Worm (Caenorhabditis elegans): ENCODE results near the gene nhr-182.

Gene nhr-182

DNA sequence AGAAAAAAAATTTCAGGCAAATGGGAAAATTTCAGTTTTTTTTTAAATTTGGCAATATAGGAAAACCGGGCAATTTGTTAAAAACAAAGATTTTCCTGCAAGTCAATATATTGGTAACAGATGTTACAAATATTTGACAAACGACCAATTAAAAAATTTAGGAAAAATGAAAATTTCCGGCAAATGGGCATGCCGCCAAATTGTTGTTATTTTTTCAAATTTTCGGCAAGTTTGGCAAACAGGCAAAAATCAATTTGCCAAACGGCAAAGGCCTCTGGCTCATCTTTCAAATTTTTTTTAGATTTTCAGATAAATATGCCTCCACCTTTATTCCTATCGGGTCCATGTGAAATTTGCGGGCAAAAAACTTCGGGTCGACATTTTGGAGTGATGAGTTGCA is 38.0 kb downstream of the nhr-182 start, which contains the start of gene nhr-128:
Gene nhr-128, plus strand, starts transcription at position 301 of the 400 bp plus-strand sequence.
- no peak for TF ChIP-seq unc-62 (GFP tag; optimal IDR thresholded peaks at IDR 0.05)

DNA sequence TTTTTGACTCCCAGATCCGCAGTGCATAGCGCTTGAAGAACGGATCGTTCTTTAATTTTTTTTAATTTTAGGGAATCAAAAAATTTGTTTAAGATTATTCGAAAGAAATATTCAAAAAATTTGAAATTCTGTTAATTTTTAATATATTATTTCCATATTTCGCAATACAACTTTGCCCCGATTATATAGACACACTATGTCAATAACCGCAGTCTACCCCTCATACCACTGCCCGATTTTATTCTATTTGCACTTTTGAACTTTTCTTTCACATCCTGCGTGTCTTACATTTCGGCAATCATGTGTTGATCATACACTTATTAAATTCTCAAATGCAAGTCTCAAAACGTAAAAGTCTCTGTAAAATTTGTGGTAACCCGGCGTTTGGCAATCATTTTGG is 40.9 kb downstream of the nhr-182 start, which contains the start of gene nhr-56:
Gene nhr-56, plus strand, starts transcription at position 202 of the 400 bp plus-strand sequence.
- no peak for TF ChIP-seq unc-62 (GFP tag; optimal IDR thresholded peaks at IDR 0.05)

DNA sequence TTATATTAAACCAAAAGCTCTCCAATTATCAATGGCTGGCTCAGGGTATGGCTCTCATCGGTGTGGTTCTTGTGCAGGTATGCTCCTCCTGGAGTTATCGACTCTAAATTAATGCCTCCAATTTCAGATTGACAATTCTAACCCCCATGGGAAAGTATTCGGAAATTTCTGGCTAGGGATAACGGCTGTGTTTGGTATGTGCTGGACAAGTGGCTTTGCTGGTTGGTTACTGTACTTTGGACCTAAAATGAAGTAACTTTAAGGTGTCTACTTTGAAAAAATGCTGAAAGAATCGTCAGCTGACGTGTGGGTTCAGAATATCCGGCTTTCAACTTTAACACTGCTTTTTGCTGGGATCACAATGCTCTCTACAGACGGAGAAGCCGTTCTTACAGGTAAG is 42.8 kb downstream of the nhr-182 start:
- no peak for TF ChIP-seq unc-62 (GFP tag; optimal IDR thresholded peaks at IDR 0.05)

DNA sequence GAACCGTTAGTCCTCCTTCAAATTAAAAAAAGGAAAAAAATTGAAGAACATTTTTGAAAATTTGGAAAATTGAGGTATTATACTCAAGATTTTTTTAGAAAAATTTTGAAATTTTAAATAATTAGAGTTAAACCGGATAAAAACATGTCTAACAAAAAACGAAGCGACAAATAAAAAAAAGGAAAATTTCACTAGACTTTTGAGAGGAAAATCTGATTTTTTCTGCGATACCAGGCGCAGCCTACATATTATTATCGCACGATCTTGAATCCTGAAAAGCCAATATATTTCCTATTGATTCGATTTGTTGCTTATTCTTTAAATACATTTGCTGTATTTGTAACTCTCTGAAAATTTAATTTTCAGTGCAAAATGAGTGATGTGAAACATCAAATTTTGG is 44.4 kb downstream of the nhr-182 start, which contains the start of gene nstp-8:
Gene nstp-8, plus strand, starts transcription at position 301 of the 400 bp plus-strand sequence.
- no peak for TF ChIP-seq unc-62 (GFP tag; optimal IDR thresholded peaks at IDR 0.05)

DNA sequence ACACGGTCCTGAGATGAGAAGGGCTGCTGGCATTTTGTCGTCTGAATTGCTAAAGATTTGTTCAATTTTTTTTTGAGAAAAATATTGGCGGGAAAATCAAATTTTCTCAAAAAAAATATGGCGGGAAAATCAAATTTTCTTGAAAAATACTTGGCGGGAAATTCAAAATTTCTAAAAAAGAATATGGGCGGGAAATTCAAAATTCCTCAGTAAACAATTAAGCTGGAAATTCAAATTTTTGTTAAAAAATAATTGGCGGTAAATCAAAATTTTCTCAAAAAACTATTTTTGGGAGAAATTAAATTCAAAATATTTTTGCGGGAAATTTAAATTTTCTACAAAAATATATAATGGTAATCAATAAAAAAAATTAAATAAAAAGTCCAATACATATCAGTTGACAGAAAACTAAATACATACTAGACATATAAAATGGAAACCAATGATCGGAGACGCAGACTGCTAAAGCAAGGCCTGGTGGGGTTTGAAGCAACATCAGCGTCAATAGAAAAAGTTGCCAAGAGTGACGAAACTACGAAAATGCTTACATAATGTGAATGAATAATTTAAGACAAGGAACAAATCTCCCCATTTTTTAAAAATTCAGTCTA is 45.2 kb downstream of the nhr-182 start, which contains the start of gene nhr-184:
Gene nhr-184, minus strand, starts transcription at position 51 of the 611 bp plus-strand sequence.
- TF ChIP-seq unc-62 (GFP tag; optimal IDR thresholded peaks at IDR 0.05): no peak

DNA sequence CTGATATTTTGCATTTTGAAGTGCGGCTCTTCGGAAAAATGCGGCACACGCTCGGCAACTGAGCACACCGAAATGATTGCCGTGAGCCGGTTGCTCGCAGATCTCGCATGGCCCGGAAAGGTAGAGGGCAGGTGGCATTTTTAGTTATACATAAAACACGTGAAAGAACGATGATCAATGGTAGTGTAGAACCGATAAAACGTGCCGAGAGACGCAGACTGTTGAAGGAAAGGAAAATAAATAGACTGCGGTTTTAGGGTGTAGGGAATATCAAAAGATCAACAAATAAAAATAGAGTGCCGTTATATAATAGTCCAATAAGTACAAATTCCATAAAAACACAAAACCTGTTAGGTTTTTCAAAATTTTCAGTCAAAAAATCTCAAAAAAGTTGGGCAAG is 47.8 kb downstream of the nhr-182 start, which contains the start of gene nhr-133:
Gene nhr-133, minus strand, starts transcription at position 183 of the 400 bp plus-strand sequence.
- TF ChIP-seq unc-62 (GFP tag; optimal IDR thresholded peaks at IDR 0.05): no peak

DNA sequence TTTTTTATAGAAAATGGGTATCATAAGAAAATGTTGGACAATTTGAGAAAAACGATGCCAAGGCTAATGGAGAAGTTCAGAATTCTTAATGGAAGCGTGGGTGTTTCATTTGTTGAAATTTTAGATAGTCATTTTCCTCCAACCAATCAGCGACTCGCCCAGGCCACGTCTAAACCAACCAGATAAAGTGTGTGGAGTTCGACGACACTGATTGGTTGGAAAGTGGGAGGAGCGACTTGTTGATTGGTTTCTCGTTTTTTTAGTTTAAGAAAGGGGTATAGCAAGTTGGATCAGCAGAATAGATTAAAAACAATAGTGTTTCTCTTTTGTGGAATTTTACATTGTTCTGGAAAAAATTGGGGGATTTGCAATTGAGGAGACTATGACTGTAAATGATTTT is 52.2 kb downstream of the nhr-182 start:
- TF ChIP-seq unc-62 (GFP tag; optimal IDR thresholded peaks at IDR 0.05): no peak
